Worm (Caenorhabditis elegans): ENCODE measurements around the gene R13A1.1.

R13A1.1 gene

DNA sequence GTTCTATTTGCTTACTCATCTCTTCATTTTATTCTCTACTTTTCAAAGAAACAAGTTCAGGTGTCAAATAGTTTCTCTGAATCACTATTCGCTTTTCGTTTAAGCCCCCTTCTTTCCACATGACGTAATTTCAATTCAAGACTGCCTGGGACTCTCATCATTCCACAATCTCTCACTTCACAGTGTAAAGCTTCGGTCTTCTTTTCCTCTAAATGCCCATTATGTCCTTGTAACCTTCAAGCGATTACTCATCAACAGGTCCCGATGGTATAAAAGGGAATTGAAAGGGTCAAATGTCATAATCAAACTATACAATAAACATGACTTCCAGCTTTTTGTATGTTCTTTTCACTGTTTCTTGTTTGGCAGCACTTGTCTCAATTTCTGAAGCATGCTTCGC, 40.9 kb upstream of the R13A1.1 start, which contains the start of gene C42D4.3:
TSS of gene C42D4.3 (plus strand) at position 298 of the 400 bp plus-strand sequence.
- TF ChIP-seq ceh-48 (tag; optimal IDR thresholded peaks at IDR 0.05) (no peak), ahr-1 (tag; optimal IDR thresholded peaks at IDR 0.05) (no peak), pha-2 (tag; optimal IDR thresholded peaks at IDR 0.05) (no peak), ceh-19 (GFP tag; optimal IDR thresholded peaks at IDR 0.05) (no peak)

DNA sequence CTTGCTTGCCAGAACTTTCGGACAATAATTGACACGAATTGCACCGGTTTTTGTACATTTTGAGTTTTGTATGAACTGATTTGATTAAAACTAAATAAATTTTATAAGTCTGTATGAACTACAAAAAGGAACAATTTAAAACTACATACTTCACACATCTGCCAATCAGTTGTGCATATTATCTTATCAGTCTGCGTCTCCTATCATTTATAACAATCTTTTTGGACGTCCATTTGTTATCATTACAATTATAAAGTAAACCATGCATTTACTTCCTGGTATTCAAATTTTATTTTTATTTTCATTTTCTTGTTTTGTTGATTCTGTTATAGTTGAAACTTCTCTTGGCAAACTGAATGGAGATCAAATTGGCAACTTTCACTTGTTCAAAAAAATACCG, 39.5 kb upstream of the R13A1.1 start, which contains the start of gene cest-10:
TSS of gene cest-10 (plus strand) at position 254 of the 400 bp plus-strand sequence.
- peak; percentile 71 for TF ChIP-seq elt-2 (tag; optimal IDR thresholded peaks at IDR 0.05)
- TF ChIP-seq npax-4 (tag; optimal IDR thresholded peaks at IDR 0.05) = no peak
- TF ChIP-seq K09A11.1 (tag; optimal IDR thresholded peaks at IDR 0.05; ENCODE audit: insufficient read depth) = no peak

DNA sequence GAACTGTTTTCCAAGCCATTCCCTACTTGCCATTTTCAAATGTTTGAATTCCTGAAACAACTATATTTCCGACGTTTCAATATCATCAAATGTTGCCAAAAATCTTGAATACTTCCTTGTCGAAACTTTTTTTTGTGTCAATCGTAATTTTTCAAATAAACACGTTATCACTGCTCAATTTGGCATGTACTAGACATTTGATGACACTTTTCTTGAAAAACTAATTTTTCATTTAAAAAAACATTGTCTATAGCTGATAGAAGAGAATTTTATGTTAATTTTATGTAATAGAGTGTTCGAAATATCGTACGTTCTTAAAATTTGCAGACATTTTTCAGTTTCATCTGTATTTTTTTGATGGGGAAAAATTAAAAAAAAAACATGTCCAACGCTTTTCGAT, 37.0 kb upstream of the R13A1.1 start:
- TF ChIP-seq C08G9.2 (tag; optimal IDR thresholded peaks at IDR 0.05) = no peak
- TF ChIP-seq dve-1 (tag; optimal IDR thresholded peaks at IDR 0.05) = no peak
- no peak for TF ChIP-seq unc-55 (GFP tag; optimal IDR thresholded peaks at IDR 0.05)

DNA sequence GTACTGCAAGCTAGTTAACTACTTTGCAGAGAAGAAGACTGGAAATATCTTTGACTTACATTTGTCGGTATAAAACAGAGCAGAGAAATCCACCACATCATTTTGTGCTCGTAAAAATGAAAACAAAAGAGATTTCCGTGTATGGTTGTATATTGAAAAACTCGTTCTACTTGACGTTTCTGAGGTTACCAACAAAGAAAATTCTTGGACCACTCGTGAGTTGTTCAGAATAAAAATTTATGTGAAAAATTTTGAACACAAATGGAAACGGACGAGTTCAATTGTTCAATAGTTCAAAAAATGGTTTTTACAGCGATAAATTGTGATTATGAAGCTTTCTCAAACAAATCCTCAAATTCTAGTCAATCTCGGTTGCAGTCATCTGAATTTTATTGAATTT, 35.2 kb upstream of the R13A1.1 start, which contains the start of gene clec-179:
TSS of gene clec-179 (minus strand) at position 101 of the 400 bp plus-strand sequence.
- TF ChIP-seq nhr-232 (tag; optimal IDR thresholded peaks at IDR 0.05) = no peak
- TF ChIP-seq elt-4 (tag; optimal IDR thresholded peaks at IDR 0.05) = no peak
- TF ChIP-seq hlh-15 (tag; optimal IDR thresholded peaks at IDR 0.05) = no peak
- no peak for TF ChIP-seq T23F11.4 (GFP tag; optimal IDR thresholded peaks at IDR 0.05)
- TF ChIP-seq ceh-24 (tag; optimal IDR thresholded peaks at IDR 0.05) = no peak
- no peak for TF ChIP-seq ceh-2 (tag; optimal IDR thresholded peaks at IDR 0.05)
- no peak for TF ChIP-seq pat-9 (tag; optimal IDR thresholded peaks at IDR 0.05)
- TF ChIP-seq hlh-8 (tag; optimal IDR thresholded peaks at IDR 0.05) = no peak
- no peak for TF ChIP-seq tbx-7 (tag; optimal IDR thresholded peaks at IDR 0.05)
- TF ChIP-seq npax-4 (tag; optimal IDR thresholded peaks at IDR 0.05) = no peak
- no peak for TF ChIP-seq nfya-1 (tag; optimal IDR thresholded peaks at IDR 0.05)
- no peak for TF ChIP-seq madf-2 (tag; optimal IDR thresholded peaks at IDR 0.05)
- TF ChIP-seq ceh-48 (tag; optimal IDR thresholded peaks at IDR 0.05) = no peak
- no peak for TF ChIP-seq odd-2 (tag; optimal IDR thresholded peaks at IDR 0.05)
- no peak for TF ChIP-seq unc-86 (tag; optimal IDR thresholded peaks at IDR 0.05)
- TF ChIP-seq syd-9 (tag; optimal IDR thresholded peaks at IDR 0.05) = no peak
- TF ChIP-seq ceh-19 (GFP tag; optimal IDR thresholded peaks at IDR 0.05) = no peak
- TF ChIP-seq unc-55 (GFP tag; optimal IDR thresholded peaks at IDR 0.05) = no peak
- no peak for TF ChIP-seq unc-3 (GFP tag; conservative IDR thresholded peaks at IDR 0.05)
- TF ChIP-seq unc-3 (tag; optimal IDR thresholded peaks at IDR 0.05) = no peak

DNA sequence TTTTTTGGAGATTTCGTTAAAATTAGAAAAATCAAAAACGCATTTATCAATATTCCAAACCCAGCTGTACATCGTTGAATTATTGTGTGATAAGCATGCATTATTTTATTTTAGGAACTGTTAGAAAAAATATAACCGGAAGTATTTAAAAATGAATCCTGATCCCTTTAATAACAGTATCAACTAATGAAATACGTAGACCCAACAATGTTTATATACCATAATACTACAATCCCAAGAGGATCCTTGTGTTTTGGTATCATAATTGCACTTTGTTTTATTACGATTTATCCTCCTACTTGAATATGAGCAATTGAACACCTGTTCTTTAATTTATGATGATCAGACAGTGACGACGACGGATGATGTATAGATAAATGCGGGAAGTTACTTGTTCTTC, 33.1 kb upstream of the R13A1.1 start, which contains the start of gene str-249:
TSS of gene str-249 (minus strand) at position 101 of the 400 bp plus-strand sequence.
- TF ChIP-seq sox-4 (tag; optimal IDR thresholded peaks at IDR 0.05) = no peak
- no peak for TF ChIP-seq ttx-3 (tag; optimal IDR thresholded peaks at IDR 0.05)

DNA sequence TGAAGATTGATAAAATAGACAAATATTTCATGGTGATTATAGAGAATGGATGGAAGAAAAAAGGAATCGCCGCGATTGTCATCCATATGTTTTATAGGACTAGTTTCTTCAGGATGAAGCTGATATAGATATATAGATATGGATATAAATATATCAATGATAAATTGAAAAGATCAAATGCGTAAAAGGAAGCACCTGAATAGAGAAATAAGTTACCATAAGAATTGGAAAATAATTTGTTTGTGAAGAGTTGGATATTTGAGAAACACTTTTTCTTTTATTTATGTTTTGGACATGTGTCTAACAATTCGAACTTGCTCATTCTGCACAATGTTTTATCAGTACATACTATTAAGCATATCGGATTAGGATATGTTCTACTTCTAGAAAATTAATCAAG, 31.8 kb upstream of the R13A1.1 start, which contains the start of gene C42D4.13:
TSS of gene C42D4.13 (minus strand) at position 101 of the 400 bp plus-strand sequence.
- TF ChIP-seq hlh-13 (GFP tag; optimal IDR thresholded peaks at IDR 0.05) (no peak), ttx-3 (tag; optimal IDR thresholded peaks at IDR 0.05) (no peak), K09A11.1 (tag; optimal IDR thresholded peaks at IDR 0.05; ENCODE audit: insufficient read depth) (no peak), mec-3 (tag; optimal IDR thresholded peaks at IDR 0.05; ENCODE audit: borderline replicate concordance) (no peak), dmd-4 (tag; optimal IDR thresholded peaks at IDR 0.05; ENCODE audit: borderline replicate concordance) (no peak), pax-1 (tag; optimal IDR thresholded peaks at IDR 0.05) (no peak), ceh-30 (tag; optimal IDR thresholded peaks at IDR 0.05) (no peak), F13H6.1 (tag; optimal IDR thresholded peaks at IDR 0.05) (no peak), tbx-7 (tag; optimal IDR thresholded peaks at IDR 0.05) (no peak), sdc-2 (tag; optimal IDR thresholded peaks at IDR 0.05) (no peak), nhr-11 (tag; optimal IDR thresholded peaks at IDR 0.05) (no peak), ref-2 (tag; optimal IDR thresholded peaks at IDR 0.05) (no peak), zip-5 (tag; optimal IDR thresholded peaks at IDR 0.05) (no peak), ceh-24 (tag; optimal IDR thresholded peaks at IDR 0.05) (no peak), ceh-34 (tag; optimal IDR thresholded peaks at IDR 0.05) (no peak), pros-1 (tag; optimal IDR thresholded peaks at IDR 0.05) (no peak), fkh-10 (GFP tag; optimal IDR thresholded peaks at IDR 0.05) (no peak)
